Fruit fly (Drosophila melanogaster) whole organism, prepupa: ENCODE data around the gene org-1.

Experiments
- CG10669 ChIP-seq: fragments of 200-800 bp; sonication (Bioruptor generic); optimal IDR thresholded peaks from 3 replicates; lab custom pipeline; 2018; ENCODE audit warnings: missing biosample characterization, mild to moderate bottlenecking, missing genetic modification characterization, moderate library complexity
- OdsH ChIP-seq: fragments of 200-800 bp; sonication (Bioruptor generic); optimal IDR thresholded peaks from 3 replicates; lab custom pipeline; 2016; ENCODE audit warnings: missing biosample characterization, missing genetic modification characterization

- TF ChIP-seq OdsH: no peak
- no peak for TF ChIP-seq CG10669 (GFP tag; lab: Kevin White, UChicago)
These were observed 12.7 kb downstream of the org-1 start, which contains the start of gene CG12123 for dm6 chrX:8442161-8442560.
